Worm (Caenorhabditis elegans) whole organism, L4 larva: Measurements from ENCODE around the gene ubc-18.

Experiments used
- F10B5.3 ChIP-seq: sonication (generic microtip); optimal IDR thresholded peaks from 2 replicates; lab custom pipeline; 2016; ENCODE audit warnings: mild to moderate bottlenecking, missing genetic modification characterization, missing compliant biosample characterization
- T26A8.4 ChIP-seq: fragments of 200-800 bp; sonication (Bioruptor generic); IDR thresholded peaks from 2 replicates; pipeline ENCODE4 v1.3.6; 2022; ENCODE audit warnings: missing genetic modification characterization, missing compliant biosample characterization
- arid-1 ChIP-seq: fragments of 200-800 bp; sonication (Bioruptor generic); conservative IDR thresholded peaks from 2 replicates; pipeline ENCODE4 v1.3.6; 2022; ENCODE audit warnings: missing genetic modification reagents, missing genetic modification characterization, missing compliant biosample characterization
- ceh-32 ChIP-seq: sonication (generic microtip); optimal IDR thresholded peaks from 2 replicates; lab custom pipeline; 2016; ENCODE audit warnings: mild to moderate bottlenecking, missing genetic modification characterization, missing compliant biosample characterization; ENCODE audit not compliant: poor library complexity
- ces-1 ChIP-seq: fragments of 150-350 bp; sonication (generic microtip); optimal IDR thresholded peaks from 4 replicates; lab custom pipeline; 2014; ENCODE audit warnings: missing biosample characterization, missing genetic modification reagents, missing genetic modification characterization
- ctbp-1 ChIP-seq: fragments of 200-800 bp; sonication (Bioruptor generic); IDR thresholded peaks from 2 replicates; pipeline ENCODE4 v1.3.6; 2022; ENCODE audit warnings: missing genetic modification reagents, missing genetic modification characterization, missing compliant biosample characterization
- daf-16 ChIP-seq, 3 experiments: sonication (generic microtip); optimal IDR thresholded peaks; 2 replicates each; lab custom pipeline; 2016 to 2017; ENCODE audit warnings: missing genetic modification characterization in 3 of 3, missing genetic modification reagents in 3 of 3, mild to moderate bottlenecking in 2 of 3, missing compliant biosample characterization in 2 of 3, missing biosample characterization in 1 of 3, moderate library complexity in 1 of 3
- daf-19 ChIP-seq: fragments of 200-800 bp; sonication (Bioruptor generic); conservative IDR thresholded peaks from 2 replicates; pipeline ENCODE4 v1.3.6; 2022; ENCODE audit warnings: missing genetic modification characterization, missing compliant biosample characterization
- dmd-9 ChIP-seq: fragments of 200-800 bp; sonication (Bioruptor generic); IDR thresholded peaks from 2 replicates; pipeline ENCODE4 v1.3.6; 2022; ENCODE audit warnings: missing genetic modification reagents, missing genetic modification characterization, missing compliant biosample characterization
- dpl-1 ChIP-seq: fragments of 150-350 bp; optimal IDR thresholded peaks from 2 replicates; lab custom pipeline; 2014; ENCODE audit warnings: missing biosample characterization, missing genetic modification reagents, missing genetic modification characterization
- dve-1 ChIP-seq: sonication (generic microtip); optimal IDR thresholded peaks from 2 replicates; lab custom pipeline; 2017; ENCODE audit warnings: antibody characterized with exemption, mild to moderate bottlenecking, missing genetic modification characterization, missing compliant biosample characterization; ENCODE audit not compliant: insufficient read depth
- egl-43 ChIP-seq: fragments of 200-800 bp; sonication (Bioruptor generic); IDR thresholded peaks from 2 replicates; pipeline ENCODE4 v1.3.6; 2022; ENCODE audit warnings: missing genetic modification reagents, missing genetic modification characterization, missing compliant biosample characterization
- fos-1 ChIP-seq: fragments of 150-350 bp; optimal IDR thresholded peaks from 2 replicates; lab custom pipeline; 2014; ENCODE audit warnings: missing biosample characterization, missing genetic modification characterization
- hlh-30 ChIP-seq: sonication (generic microtip); optimal IDR thresholded peaks from 2 replicates; lab custom pipeline; 2017; ENCODE audit warnings: antibody characterized with exemption, mild to moderate bottlenecking, missing genetic modification characterization, missing compliant biosample characterization; ENCODE audit not compliant: insufficient read depth
- lim-7 ChIP-seq: fragments of 200-800 bp; sonication (Bioruptor generic); IDR thresholded peaks from 2 replicates; pipeline ENCODE4 v1.3.6; 2022; ENCODE audit warnings: missing genetic modification characterization, missing compliant biosample characterization
- lin-1 ChIP-seq: fragments of 200-800 bp; sonication (Bioruptor generic); IDR thresholded peaks from 2 replicates; pipeline ENCODE4 v1.3.6; 2022; ENCODE audit warnings: missing genetic modification reagents, missing genetic modification characterization, missing compliant biosample characterization
- lin-13 ChIP-seq: fragments of 150-350 bp; optimal IDR thresholded peaks from 2 replicates; lab custom pipeline; 2014; ENCODE audit warnings: missing biosample characterization, missing genetic modification reagents, missing genetic modification characterization
- lin-29 ChIP-seq: fragments of 200-800 bp; sonication (Bioruptor generic); IDR thresholded peaks from 2 replicates; pipeline ENCODE4 v1.3.6; 2022; ENCODE audit warnings: missing genetic modification reagents, missing genetic modification characterization, missing compliant biosample characterization
- lsy-2 ChIP-seq, 2 experiments: fragments of 150-350 bp in 1 of 2; sonication (generic microtip) in 1 of 2; optimal IDR thresholded peaks; 2 replicates each; lab custom pipeline; 2014 to 2017; ENCODE audit warnings: missing biosample characterization in 2 of 2, missing genetic modification characterization in 2 of 2
- madf-5 ChIP-seq, 2 experiments: fragments of 200-800 bp; sonication (Bioruptor generic); IDR thresholded peaks; 2 replicates each; pipeline ENCODE4 v1.3.6; 2022; ENCODE audit warnings: missing compliant biosample characterization in 2 of 2, missing genetic modification characterization in 2 of 2
- mdt-29 ChIP-seq: fragments of 200-800 bp; sonication (Bioruptor generic); IDR thresholded peaks from 2 replicates; pipeline ENCODE4 v1.3.6; 2022; ENCODE audit warnings: missing genetic modification reagents, missing genetic modification characterization, missing compliant biosample characterization
- nhr-11 ChIP-seq: fragments of 150-350 bp; optimal IDR thresholded peaks from 2 replicates; lab custom pipeline; 2014; ENCODE audit warnings: missing biosample characterization, missing genetic modification characterization
- nhr-111 ChIP-seq: fragments of 200-800 bp; sonication (Bioruptor generic); optimal IDR thresholded peaks from 2 replicates; lab custom pipeline; 2018; ENCODE audit warnings: mild to moderate bottlenecking, missing genetic modification characterization, missing compliant biosample characterization
- nhr-237 ChIP-seq: sonication (generic microtip); optimal IDR thresholded peaks from 2 replicates; lab custom pipeline; 2017; ENCODE audit warnings: missing biosample characterization, missing genetic modification characterization
- nhr-25 ChIP-seq: sonication (generic microtip); optimal IDR thresholded peaks from 2 replicates; lab custom pipeline; 2017; ENCODE audit warnings: missing genetic modification characterization, mild to moderate bottlenecking, missing compliant biosample characterization, antibody characterized with exemption, moderate library complexity, borderline replicate concordance; ENCODE audit not compliant: insufficient read depth
- nhr-76 ChIP-seq: fragments of 150-350 bp; optimal IDR thresholded peaks from 2 replicates; lab custom pipeline; 2014; ENCODE audit warnings: missing biosample characterization, missing genetic modification characterization
- pha-4 ChIP-seq, 2 experiments: fragments of 150-350 bp in 1 of 2; fragments of 200-800 bp in 1 of 2; sonication (Bioruptor generic) in 1 of 2; IDR thresholded peaks in 1 of 2; optimal IDR thresholded peaks in 1 of 2; 2 replicates each; pipeline versions ENCODE4 v1.3.6 to Lab custom; 2014 to 2022; ENCODE audit warnings: missing genetic modification characterization in 2 of 2, missing genetic modification reagents in 2 of 2, missing biosample characterization in 1 of 2, missing compliant biosample characterization in 1 of 2
- rbr-2 ChIP-seq: sonication (generic microtip); optimal IDR thresholded peaks from 2 replicates; lab custom pipeline; 2016; ENCODE audit warnings: missing genotype, missing genetic modification characterization, missing compliant biosample characterization
- saeg-2 ChIP-seq: fragments of 200-800 bp; sonication (Bioruptor generic); IDR thresholded peaks from 2 replicates; pipeline ENCODE4 v1.3.6; 2022; ENCODE audit warnings: missing genetic modification reagents, missing genetic modification characterization, missing compliant biosample characterization
- set-16 ChIP-seq: fragments of 200-800 bp; sonication (Bioruptor generic); IDR thresholded peaks from 2 replicates; pipeline ENCODE4 v1.3.6; 2022; ENCODE audit warnings: missing genetic modification reagents, missing genetic modification characterization, missing compliant biosample characterization
- skn-1 ChIP-seq: fragments of 150-350 bp; optimal IDR thresholded peaks from 2 replicates; lab custom pipeline; 2014; ENCODE audit warnings: missing biosample characterization, missing genetic modification characterization
- unc-130 ChIP-seq: sonication (generic microtip); optimal IDR thresholded peaks from 2 replicates; lab custom pipeline; 2016; ENCODE audit warnings: missing genetic modification reagents, missing genetic modification characterization, missing compliant biosample characterization
- unc-39 ChIP-seq: sonication (generic microtip); optimal IDR thresholded peaks from 2 replicates; lab custom pipeline; 2017; ENCODE audit warnings: missing biosample characterization, missing genetic modification characterization
- unc-62 ChIP-seq, 3 experiments: fragments of 150-350 bp in 1 of 3; sonication (generic microtip); optimal IDR thresholded peaks in 2 of 3; peaks in 1 of 3; 1 replicate in 1 of 3; 2 replicates in 2 of 3; lab custom pipeline; 2014 to 2017; ENCODE audit warnings: missing biosample characterization in 3 of 3, missing genetic modification characterization in 3 of 3, missing genetic modification reagents in 3 of 3, missing genotype in 1 of 3
- zip-2 ChIP-seq: fragments of 150-350 bp; optimal IDR thresholded peaks from 2 replicates; lab custom pipeline; 2014; ENCODE audit warnings: missing biosample characterization, missing genetic modification characterization

The ubc-18 gene

ce11 chrIII:7116615-7117252 lies 48.4 kb upstream of the ubc-18 start (continued):
- TF ChIP-seq saeg-2 (GFP tag; lab: Robert Waterston, UW) (no peak), hlh-30 (tag; lab: Kevin White, UChicago) (peak; percentile 94), lin-1 (0 out of 2 replicates have a peak, but pooled peaks have one; percentile 26), fos-1 (tag; lab: Kevin White, UChicago) (no peak), unc-39 (tag; lab: Kevin White, UChicago) (no peak), nhr-111 (no peak), lsy-2 (tag; optimal IDR thresholded peaks at IDR 0.05; lab: Kevin White, UChicago) (peak; percentile 50 to 80), dpl-1 (GFP tag; lab: Kevin White, UChicago) (peak; percentile 47), nhr-76 (no peak), T26A8.4 (no peak), ctbp-1 (GFP tag; lab: Robert Waterston, UW) (no peak), skn-1 (tag; lab: Kevin White, UChicago) (no peak), nhr-237 (tag; lab: Kevin White, UChicago) (no peak), unc-130 (GFP tag; lab: Kevin White, UChicago) (no peak), mdt-29 (no peak), lim-7 (GFP tag; lab: Robert Waterston, UW) (no peak), arid-1 (GFP tag; lab: Robert Waterston, UW) (0 out of 2 replicates have a peak, but pooled peaks have one; percentile 28), dve-1 (tag; lab: Kevin White, UChicago) (peak; percentile 90), F10B5.3 (no peak), pha-4 (GFP tag; IDR thresholded peaks at IDR 0.05; lab: Robert Waterston, UW) (no peak), pha-4 (tag; optimal IDR thresholded peaks at IDR 0.05; lab: Kevin White, UChicago) (no peak), daf-19 (GFP tag; lab: Robert Waterston, UW) (no peak), egl-43 (GFP tag; lab: Robert Waterston, UW) (no peak), set-16 (GFP tag; lab: Robert Waterston, UW) (no peak), nhr-25 (no peak), madf-5 (GFP tag; IDR thresholded peaks at IDR 0.05; lab: Robert Waterston, UW) (no peak), lin-13 (GFP tag; lab: Kevin White, UChicago) (peak; percentile 4), rbr-2 (peak; percentile 34), ceh-32 (tag; lab: Kevin White, UChicago) (no peak), daf-16 (GFP tag; optimal IDR thresholded peaks at IDR 0.05; lab: Kevin White, UChicago) (no peak), daf-16 (tag; optimal IDR thresholded peaks at IDR 0.05; lab: Kevin White, UChicago) (peak; percentile 67)

- no peak for TF ChIP-seq dmd-9
- peak in 1 of 2 experiments; percentile 44 for TF ChIP-seq lsy-2 (tag; optimal IDR thresholded peaks at IDR 0.05; lab: Kevin White, UChicago)
- TF ChIP-seq nhr-11 (tag; lab: Kevin White, UChicago): peak; percentile 34
- TF ChIP-seq egl-43 (GFP tag; lab: Robert Waterston, UW): 0 out of 2 replicates have a peak, but pooled peaks have one; percentile 45
- TF ChIP-seq hlh-30 (tag; lab: Kevin White, UChicago): no peak
- TF ChIP-seq ces-1: peak; percentile 7
- no peak for TF ChIP-seq lin-29 (GFP tag; lab: Robert Waterston, UW)
- no peak for TF ChIP-seq zip-2 (tag; lab: Kevin White, UChicago)
- no peak for TF ChIP-seq unc-62 (GFP tag; optimal IDR thresholded peaks at IDR 0.05 in 1 of 2; lab: Kevin White, UChicago)
- TF ChIP-seq unc-62 (tag; optimal IDR thresholded peaks at IDR 0.05; lab: Kevin White, UChicago): no peak
Observed at ce11 chrIII:7114952-7115488, 46.6 kb upstream of the ubc-18 start, which contains the start of gene nhr-10. nhr-10 (minus strand) TSS chrIII:7115438.
